Worm (Caenorhabditis elegans): ENCODE results near the gene W06A7.4.

ce11 chrV:14852620-14853019 is 28.4 kb downstream of the W06A7.4 start:
- TF ChIP-seq ceh-9 (tag; optimal IDR thresholded peaks at IDR 0.05) (no peak), nhr-28 (tag; optimal IDR thresholded peaks at IDR 0.05) (no peak), elt-1 (tag; optimal IDR thresholded peaks at IDR 0.05) (no peak), pha-4 (tag; optimal IDR thresholded peaks at IDR 0.05) (no peak)

Measured in whole organism, L3 larva.